Worm (Caenorhabditis elegans): Measurements from ENCODE around the gene clc-1.
A peak's percentile ranks its signal among the peaks of the same experiment; 100 is the strongest.

The clc-1 gene

ce11 chrX:11032412-11032811 is 14.8 kb upstream of the clc-1 start:
- TF ChIP-seq elt-3 (tag; optimal IDR thresholded peaks at IDR 0.05) (peak in 4 of 6 experiments; percentile 85 to 91 (median 90)), rnt-1 (tag; optimal IDR thresholded peaks at IDR 0.05) (peak; percentile 30), snpc-4 (tag; optimal IDR thresholded peaks at IDR 0.05) (no peak), ceh-90 (tag; optimal IDR thresholded peaks at IDR 0.05) (no peak), lin-39 (tag; optimal IDR thresholded peaks at IDR 0.05) (no peak), nhr-85 (tag) (peak; percentile 32), dsc-1 (tag; optimal IDR thresholded peaks at IDR 0.05) (peak; percentile 24)

DNA sequence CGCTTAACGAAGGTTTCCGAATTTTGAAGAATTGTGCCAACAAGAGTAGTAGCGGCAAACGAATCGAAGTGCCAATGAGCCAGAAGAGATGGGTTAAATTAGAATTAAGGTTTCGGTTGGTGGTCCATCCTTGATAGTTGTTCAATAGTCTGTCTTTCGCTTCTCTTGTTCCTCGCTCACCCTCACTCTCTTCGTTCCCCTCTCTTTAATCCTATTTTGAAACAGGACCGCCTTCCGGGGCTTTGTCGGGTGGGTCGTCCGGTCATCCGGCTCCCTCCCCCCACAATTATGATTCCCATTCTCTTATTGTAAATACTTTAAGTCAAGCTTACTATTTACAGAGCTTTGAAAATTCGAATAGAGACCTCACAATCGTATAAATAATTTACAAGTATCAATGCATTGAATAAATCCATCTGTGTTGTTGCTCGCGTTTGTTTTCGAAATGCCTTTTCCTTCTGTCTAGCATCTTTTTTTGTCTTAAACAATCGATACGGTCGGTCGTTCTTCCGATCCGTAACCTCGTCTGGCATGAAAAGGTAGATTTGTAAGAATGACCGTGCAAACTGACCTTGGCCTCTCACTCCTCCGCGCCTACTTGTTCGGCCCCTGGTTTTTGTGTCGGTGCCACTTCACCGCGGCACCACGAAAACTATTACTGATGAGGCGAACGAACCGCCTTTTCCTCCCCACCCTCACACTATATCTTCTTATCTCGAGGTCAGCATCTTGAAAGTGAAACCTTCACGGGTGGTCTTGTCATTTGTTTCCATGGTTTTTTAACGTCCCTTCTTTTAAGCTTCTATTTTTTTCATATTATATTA is 13.9 kb upstream of the clc-1 start:
- no peak for TF ChIP-seq ama-1 (optimal IDR thresholded peaks at IDR 0.05)
- TF ChIP-seq efl-1 (optimal IDR thresholded peaks at IDR 0.05), result no peak
- TF ChIP-seq efl-1 (GFP tag; optimal IDR thresholded peaks at IDR 0.05 in 1 of 2), result peak in 1 of 2 experiments; percentile 54
- TF ChIP-seq mdl-1 (tag; optimal IDR thresholded peaks at IDR 0.05), result no peak
- TF ChIP-seq nhr-85 (tag), result peak; percentile 76
- no peak for TF ChIP-seq snu-23 (GFP tag; optimal IDR thresholded peaks at IDR 0.05)
- peak; percentile 32 for TF ChIP-seq lin-14 (GFP tag; optimal IDR thresholded peaks at IDR 0.05)
- peak; percentile 91 for TF ChIP-seq blmp-1 (tag; optimal IDR thresholded peaks at IDR 0.05)
- no peak for TF ChIP-seq pqm-1 (tag; optimal IDR thresholded peaks at IDR 0.05)

ce11 chrX:11033952-11034287 is 13.3 kb upstream of the clc-1 start:
- TF ChIP-seq dsc-1 (tag; optimal IDR thresholded peaks at IDR 0.05) (peak; percentile 63), ceh-82 (tag; optimal IDR thresholded peaks at IDR 0.05) (no peak), lir-3 (tag; optimal IDR thresholded peaks at IDR 0.05; ENCODE audit: poor library complexity) (no peak)

ce11 chrX:11034430-11035117 is 12.7 kb upstream of the clc-1 start:
- TF ChIP-seq F16B12.6 (tag; optimal IDR thresholded peaks at IDR 0.05) (no peak), unc-86 (tag; optimal IDR thresholded peaks at IDR 0.05) (peak; percentile 19), nhr-76 (tag; optimal IDR thresholded peaks at IDR 0.05) (no peak), lin-35 (GFP tag; optimal IDR thresholded peaks at IDR 0.05) (peak in 1 of 2 experiments; percentile 7), egl-13 (tag; optimal IDR thresholded peaks at IDR 0.05) (no peak), aly-2 (tag; optimal IDR thresholded peaks at IDR 0.05) (no peak), mep-1 (tag; optimal IDR thresholded peaks at IDR 0.05) (peak; percentile 12), elt-2 (tag; optimal IDR thresholded peaks at IDR 0.05) (peak; percentile 17), sox-4 (tag; optimal IDR thresholded peaks at IDR 0.05) (no peak), nhr-71 (tag; optimal IDR thresholded peaks at IDR 0.05) (peak; percentile 35), ceh-82 (tag; optimal IDR thresholded peaks at IDR 0.05) (peak in 2 of 3 experiments; percentile 40 to 48), snu-23 (GFP tag; optimal IDR thresholded peaks at IDR 0.05) (peak; percentile 44), nhr-20 (tag; optimal IDR thresholded peaks at IDR 0.05) (peak; percentile 4), lsy-2 (tag; optimal IDR thresholded peaks at IDR 0.05) (peak in 1 of 2 experiments; percentile 19), aha-1 (tag; optimal IDR thresholded peaks at IDR 0.05) (no peak), fkh-8 (tag; optimal IDR thresholded peaks at IDR 0.05) (peak; percentile 27), fkh-10 (GFP tag; optimal IDR thresholded peaks at IDR 0.05) (peak; percentile 72), xbp-1 (tag; optimal IDR thresholded peaks at IDR 0.05) (no peak), lin-14 (GFP tag; optimal IDR thresholded peaks at IDR 0.05) (peak; percentile 83), unc-98 (GFP tag; IDR thresholded peaks at IDR 0.05) (no peak), nhr-12 (tag; optimal IDR thresholded peaks at IDR 0.05) (no peak), tbx-2 (tag; optimal IDR thresholded peaks at IDR 0.05) (peak; percentile 40), ces-1 (GFP tag; optimal IDR thresholded peaks at IDR 0.05) (no peak), swsn-7 (tag; optimal IDR thresholded peaks at IDR 0.05) (peak; percentile 40), nhr-47 (tag; optimal IDR thresholded peaks at IDR 0.05) (peak; percentile 40), efl-1 (optimal IDR thresholded peaks at IDR 0.05) (no peak), efl-1 (GFP tag; optimal IDR thresholded peaks at IDR 0.05 in 1 of 2) (no peak), dsc-1 (tag; optimal IDR thresholded peaks at IDR 0.05) (peak; percentile 6), rnt-1 (tag; optimal IDR thresholded peaks at IDR 0.05) (peak; percentile 18), unc-62 (GFP tag; optimal IDR thresholded peaks at IDR 0.05) (no peak), sptf-1 (tag; optimal IDR thresholded peaks at IDR 0.05) (no peak)

All from whole organism, L1 larva.